Fruit fly (Drosophila melanogaster) ovary, adult (tissue): Measurements from ENCODE around the gene Fie.

Experiments
- CG17801 ChIP-seq: fragments of 200-800 bp; optimal IDR thresholded peaks from 2 replicates; lab custom pipeline; 2019; ENCODE audit warnings: missing biosample characterization, mild to moderate bottlenecking, missing genetic modification characterization, moderate library complexity; ENCODE audit not compliant: partially characterized antibody

Gene Fie

dm6 chr3L:3902491-3903198 lies 10.3 kb downstream of the Fie start, which contains the start of gene Ubi-p63E:
TSS of gene Ubi-p63E (minus strand) at chr3L:3903184.
- TF ChIP-seq CG17801 (GFP tag; lab: Kevin White, UChicago) = peak; percentile 44

dm6 chr3L:3903301-3903700 lies 10.9 kb downstream of the Fie start, which contains the start of gene Sc2:
TSS of gene Sc2 (plus strand) at chr3L:3903492.
- TF ChIP-seq CG17801 (GFP tag; lab: Kevin White, UChicago) = no peak

- peak; percentile 52 for TF ChIP-seq CG17801 (GFP tag; lab: Kevin White, UChicago)
Observed at dm6 chr3L:3905111-3905510, 12.7 kb downstream of the Fie start, which contains the start of gene ida. TSS of gene ida (plus strand) at chr3L:3905344.

- TF ChIP-seq CG17801 (GFP tag; lab: Kevin White, UChicago) = no peak
Observed at dm6 chr3L:3908838-3909810, 16.8 kb downstream of the Fie start.

- no peak for TF ChIP-seq CG17801 (GFP tag; lab: Kevin White, UChicago)
Observed at dm6 chr3L:3909831-3910230, 17.5 kb downstream of the Fie start, which contains the start of gene mge. TSS of gene mge (minus strand) at chr3L:3909931.

dm6 chr3L:3912134-3912533 lies 19.8 kb downstream of the Fie start:
- no peak for TF ChIP-seq CG17801 (GFP tag; lab: Kevin White, UChicago)

- no peak for TF ChIP-seq CG17801 (GFP tag; lab: Kevin White, UChicago)
Observed at dm6 chr3L:3923631-3924274, 31.4 kb downstream of the Fie start.

dm6 chr3L:3925487-3925886 lies 33.1 kb downstream of the Fie start:
- no peak for TF ChIP-seq CG17801 (GFP tag; lab: Kevin White, UChicago)

dm6 chr3L:3926191-3926765 lies 33.9 kb downstream of the Fie start:
- no peak for TF ChIP-seq CG17801 (GFP tag; lab: Kevin White, UChicago)

dm6 chr3L:3927462-3927861 lies 35.1 kb downstream of the Fie start:
- TF ChIP-seq CG17801 (GFP tag; lab: Kevin White, UChicago) = no peak

- TF ChIP-seq CG17801 (GFP tag; lab: Kevin White, UChicago) = peak; percentile 79
Observed at dm6 chr3L:3928205-3928942, 36.0 kb downstream of the Fie start.

dm6 chr3L:3928943-3929785 lies 36.8 kb downstream of the Fie start:
- no peak for TF ChIP-seq CG17801 (GFP tag; lab: Kevin White, UChicago)
